Fruit fly (Drosophila melanogaster): ENCODE results near the gene CG32119.

The CG32119 gene

DNA sequence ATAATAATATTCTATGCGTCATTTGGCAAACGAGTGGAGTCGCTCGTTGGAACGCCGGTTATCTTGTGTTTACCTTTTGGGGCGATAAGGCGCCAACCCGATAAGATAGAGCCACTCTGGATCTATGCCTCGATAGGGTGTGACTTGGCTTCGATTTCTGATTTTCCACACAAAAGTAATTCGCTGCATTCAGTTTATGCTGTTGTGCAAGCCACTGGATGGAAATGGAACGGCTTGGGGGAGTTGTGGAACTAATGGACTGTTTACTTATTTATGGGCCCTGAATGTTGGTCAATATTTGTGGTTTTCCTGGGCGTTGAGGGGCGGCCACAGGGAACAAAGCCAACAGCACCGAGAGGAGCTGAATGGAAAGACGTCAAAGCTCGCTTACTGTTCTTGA is 15.8 kb downstream of the CG32119 start (continued):
- TF ChIP-seq CG14667 (GFP tag; IDR thresholded peaks at IDR 0.05) = no peak
- TF ChIP-seq CG12236 (GFP tag; optimal IDR thresholded peaks at IDR 0.05) = no peak
- TF ChIP-seq kni (GFP tag; optimal IDR thresholded peaks at IDR 0.05) = peak; percentile 23
- no peak for TF ChIP-seq CG8944 (GFP tag; optimal IDR thresholded peaks at IDR 0.05)
- TF ChIP-seq pum (GFP tag; optimal IDR thresholded peaks at IDR 0.05) = no peak
- peak; percentile 0 for TF ChIP-seq cwo (GFP tag; optimal IDR thresholded peaks at IDR 0.05)
- TF ChIP-seq Ets97D (GFP tag; optimal IDR thresholded peaks at IDR 0.05) = no peak
- no peak for TF ChIP-seq Stat92E (GFP tag; optimal IDR thresholded peaks at IDR 0.05)
- TF ChIP-seq CG15696 (tag; optimal IDR thresholded peaks at IDR 0.05) = peak; percentile 34
- no peak for TF ChIP-seq CG10267 (tag; optimal IDR thresholded peaks at IDR 0.05)
- TF ChIP-seq dpn (GFP tag; optimal IDR thresholded peaks at IDR 0.05) = no peak
- no peak for TF ChIP-seq CG7786 (GFP tag; optimal IDR thresholded peaks at IDR 0.05)
- no peak for TF ChIP-seq Camta (GFP tag; optimal IDR thresholded peaks at IDR 0.05)
- TF ChIP-seq ham (GFP tag; IDR thresholded peaks at IDR 0.05) = no peak
- TF ChIP-seq CG8924 (tag; optimal IDR thresholded peaks at IDR 0.05) = no peak
- no peak for TF ChIP-seq corto (GFP tag; optimal IDR thresholded peaks at IDR 0.05)
- no peak for TF ChIP-seq CG9817 (tag; optimal IDR thresholded peaks at IDR 0.05)
- no peak for TF ChIP-seq Sry-δ (GFP tag; optimal IDR thresholded peaks at IDR 0.05)
- no peak for TF ChIP-seq dan (GFP tag; IDR thresholded peaks at IDR 0.05)
- TF ChIP-seq CG11504 (tag; optimal IDR thresholded peaks at IDR 0.05) = no peak
- TF ChIP-seq ase (GFP tag; IDR thresholded peaks at IDR 0.05) = no peak
- TF ChIP-seq CG3726 (GFP tag; IDR thresholded peaks at IDR 0.05) = no peak
- no peak for TF ChIP-seq H15 (GFP tag; IDR thresholded peaks at IDR 0.05)
- peak; percentile 22 for TF ChIP-seq CG10209 (GFP tag; optimal IDR thresholded peaks at IDR 0.05)
- no peak for TF ChIP-seq usp (GFP tag; optimal IDR thresholded peaks at IDR 0.05)
- no peak for TF ChIP-seq fd3F (GFP tag; optimal IDR thresholded peaks at IDR 0.05)
- no peak for TF ChIP-seq Lpt (GFP tag; optimal IDR thresholded peaks at IDR 0.05)
- peak; percentile 34 for TF ChIP-seq org-1 (GFP tag; optimal IDR thresholded peaks at IDR 0.05)
- TF ChIP-seq Ravus (GFP tag; IDR thresholded peaks at IDR 0.05) = no peak
- no peak for TF ChIP-seq CG11723 (GFP tag; optimal IDR thresholded peaks at IDR 0.05)
- TF ChIP-seq CG30020 (tag; optimal IDR thresholded peaks at IDR 0.05) = no peak
- TF ChIP-seq Adf1 (GFP tag; IDR thresholded peaks at IDR 0.05) = peak; percentile 9; the same call in 1 of the 2 replicates
- TF ChIP-seq CG3995 (GFP tag; optimal IDR thresholded peaks at IDR 0.05) = no peak
- no peak for TF ChIP-seq Nf-YC (tag; optimal IDR thresholded peaks at IDR 0.05)
- TF ChIP-seq h (optimal IDR thresholded peaks at IDR 0.05) = no peak
- no peak for TF ChIP-seq dati (GFP tag; IDR thresholded peaks at IDR 0.05)
- no peak for TF ChIP-seq D (optimal IDR thresholded peaks at IDR 0.05)
- no peak for TF ChIP-seq D (GFP tag; optimal IDR thresholded peaks at IDR 0.05)
- TF ChIP-seq inv (GFP tag; IDR thresholded peaks at IDR 0.05; ENCODE audit: partially characterized antibody) = no peak
- TF ChIP-seq CG32772 (GFP tag; IDR thresholded peaks at IDR 0.05) = no peak
- no peak for TF ChIP-seq bowl (GFP tag; IDR thresholded peaks at IDR 0.05)
- TF ChIP-seq CG6175 (GFP tag; IDR thresholded peaks at IDR 0.05) = no peak

DNA sequence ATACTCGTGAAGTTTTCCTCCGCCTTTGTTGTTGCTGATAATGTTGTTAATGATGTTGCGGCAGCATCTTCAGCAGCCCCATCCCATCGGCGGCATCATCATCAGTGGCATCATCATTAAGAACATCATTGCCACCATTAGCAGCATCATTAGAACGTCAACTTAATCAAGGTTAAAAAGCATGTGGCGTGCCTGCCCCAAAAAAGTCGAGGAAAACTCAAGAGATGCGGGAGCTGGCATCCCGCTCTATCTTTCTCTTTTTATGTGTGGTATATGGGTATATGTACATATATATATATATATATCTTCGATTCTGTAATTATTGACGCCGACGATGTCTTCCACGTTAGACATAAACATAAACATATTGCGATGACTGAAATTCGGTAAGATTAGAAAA is 17.3 kb downstream of the CG32119 start:
- no peak for TF ChIP-seq CG10543 (GFP tag; optimal IDR thresholded peaks at IDR 0.05)
- TF ChIP-seq cad (GFP tag; optimal IDR thresholded peaks at IDR 0.05) = no peak
- TF ChIP-seq twi (tag; optimal IDR thresholded peaks at IDR 0.05) = peak; percentile 51
- peak; percentile 3 for TF ChIP-seq CG11504 (tag; optimal IDR thresholded peaks at IDR 0.05)
- TF ChIP-seq Pdp1 (GFP tag; optimal IDR thresholded peaks at IDR 0.05) = peak in 1 of 2 experiments; percentile 29
- 0 out of 2 replicates have a peak, but pooled peaks have one; percentile 29 for TF ChIP-seq bbx (GFP tag; IDR thresholded peaks at IDR 0.05; ENCODE audit: partially characterized antibody)
- TF ChIP-seq gcm (GFP tag; optimal IDR thresholded peaks at IDR 0.05) = peak; percentile 81
- 0 out of 3 replicates have a peak, but pooled peaks have one; percentile 41 for TF ChIP-seq z (GFP tag; IDR thresholded peaks at IDR 0.05)
- TF ChIP-seq C15 (GFP tag; IDR thresholded peaks at IDR 0.05) = no peak
- TF ChIP-seq Ssrp (tag; optimal IDR thresholded peaks at IDR 0.05) = no peak

Measured in whole organism, embryonic.